In genomic region chrII:1842894-1843293, ce11 we compare ENCODE assay signal across 6 worm cellular contexts.
TF ChIP-seq lines count a peak whose summit lies in the region.

C52E2.5 (minus strand) TSS chrII:1842936.
C52E2.4 (plus strand) TSS chrII:1843145.

TF ChIP-seq in whole organism, L1 larva, 84 proteins besides CTCF, POLR2A, EP300 and RAD21:
- TF ChIP-seq tlp-1 (tag; optimal IDR thresholded peaks at IDR 0.05; lab: Kevin White, UChicago) (peak; percentile 45), dsc-1 (tag; optimal IDR thresholded peaks at IDR 0.05; lab: Kevin White, UChicago) (no peak), skn-1 (tag; optimal IDR thresholded peaks at IDR 0.05; lab: Kevin White, UChicago) (no peak), efl-1 (optimal IDR thresholded peaks at IDR 0.05; lab: Kevin White, UChicago) (no peak), efl-1 (GFP tag; optimal IDR thresholded peaks at IDR 0.05 in 1 of 2; lab: Kevin White, UChicago) (peak in 1 of 2 experiments; percentile 16), pqm-1 (tag; optimal IDR thresholded peaks at IDR 0.05; lab: Kevin White, UChicago) (peak; percentile 16), egl-13 (tag; optimal IDR thresholded peaks at IDR 0.05; lab: Kevin White, UChicago) (peak; percentile 5), ztf-4 (tag; optimal IDR thresholded peaks at IDR 0.05; lab: Kevin White, UChicago) (no peak), elt-2 (tag; optimal IDR thresholded peaks at IDR 0.05; lab: Kevin White, UChicago) (peak; percentile 96), lin-35 (GFP tag; optimal IDR thresholded peaks at IDR 0.05; lab: Kevin White, UChicago) (peak in 1 of 2 experiments; percentile 34)

TF ChIP-seq in whole organism, L2 larva, 48 proteins besides CTCF, POLR2A, EP300 and RAD21 (continues in another document):
- no peak for TF ChIP-seq nhr-25 (tag; optimal IDR thresholded peaks at IDR 0.05; lab: Kevin White, UChicago)
- no peak for TF ChIP-seq ZK546.5 (tag; optimal IDR thresholded peaks at IDR 0.05; lab: Kevin White, UChicago)
- TF ChIP-seq dmd-4 (tag; optimal IDR thresholded peaks at IDR 0.05; lab: Kevin White, UChicago): no peak
- TF ChIP-seq unc-39 (tag; optimal IDR thresholded peaks at IDR 0.05; lab: Kevin White, UChicago): no peak
- no peak for TF ChIP-seq ceh-16 (tag; optimal IDR thresholded peaks at IDR 0.05; lab: Kevin White, UChicago)
- no peak for TF ChIP-seq ztf-11 (tag; optimal IDR thresholded peaks at IDR 0.05; lab: Kevin White, UChicago)
- no peak for TF ChIP-seq unc-62 (GFP tag; optimal IDR thresholded peaks at IDR 0.05; lab: Kevin White, UChicago)
- TF ChIP-seq crh-2 (tag; optimal IDR thresholded peaks at IDR 0.05; lab: Kevin White, UChicago): peak; percentile 36
- peak; percentile 80 for TF ChIP-seq fos-1 (tag; optimal IDR thresholded peaks at IDR 0.05; lab: Kevin White, UChicago)
- no peak for TF ChIP-seq C34F6.9 (tag; optimal IDR thresholded peaks at IDR 0.05; lab: Kevin White, UChicago)
- no peak for TF ChIP-seq mdl-1 (tag; optimal IDR thresholded peaks at IDR 0.05; lab: Kevin White, UChicago)
- no peak for TF ChIP-seq R02D3.7 (tag; optimal IDR thresholded peaks at IDR 0.05; lab: Kevin White, UChicago)
- peak; percentile 65 for TF ChIP-seq skn-1 (tag; optimal IDR thresholded peaks at IDR 0.05; lab: Kevin White, UChicago)
- no peak for TF ChIP-seq nhr-6 (tag; optimal IDR thresholded peaks at IDR 0.05; lab: Kevin White, UChicago)
- TF ChIP-seq lin-11 (tag; optimal IDR thresholded peaks at IDR 0.05; lab: Kevin White, UChicago): no peak
- TF ChIP-seq ama-1 (optimal IDR thresholded peaks at IDR 0.05; lab: Kevin White, UChicago): no peak
- no peak for TF ChIP-seq nhr-21 (tag; optimal IDR thresholded peaks at IDR 0.05; lab: Kevin White, UChicago)
- TF ChIP-seq lin-39 (tag; optimal IDR thresholded peaks at IDR 0.05; lab: Kevin White, UChicago): no peak

TF ChIP-seq in whole organism, L3 larva, 47 proteins besides CTCF, POLR2A, EP300 and RAD21:
- TF ChIP-seq pha-4 (tag; optimal IDR thresholded peaks at IDR 0.05; lab: Kevin White, UChicago) (peak; percentile 73), jun-1 (tag; optimal IDR thresholded peaks at IDR 0.05; lab: Kevin White, UChicago) (peak; percentile 20), elt-2 (tag; optimal IDR thresholded peaks at IDR 0.05; lab: Kevin White, UChicago) (peak; percentile 94), skn-1 (tag; optimal IDR thresholded peaks at IDR 0.05; lab: Kevin White, UChicago) (peak; percentile 17), R02D3.7 (tag; optimal IDR thresholded peaks at IDR 0.05; lab: Kevin White, UChicago) (no peak)
TF ChIP-seq in whole organism, L3 larva: peak in this region for 4.

TF ChIP-seq in whole organism, L4 larva, 104 proteins besides CTCF, POLR2A, EP300 and RAD21 (continues in another document):
- no peak for TF ChIP-seq ceh-32 (tag; optimal IDR thresholded peaks at IDR 0.05; lab: Kevin White, UChicago; ENCODE audit: poor library complexity)
- TF ChIP-seq tra-1 (GFP tag; IDR thresholded peaks at IDR 0.05; lab: Robert Waterston, UW): no peak
- TF ChIP-seq mdl-1 (tag; optimal IDR thresholded peaks at IDR 0.05; lab: Kevin White, UChicago): no peak
- TF ChIP-seq php-3 (GFP tag; IDR thresholded peaks at IDR 0.05; lab: Robert Waterston, UW): 0 out of 2 replicates have a peak, but pooled peaks have one; percentile 29
- no peak for TF ChIP-seq ceh-62 (tag; optimal IDR thresholded peaks at IDR 0.05; lab: Kevin White, UChicago)
- TF ChIP-seq ztf-11 (tag; optimal IDR thresholded peaks at IDR 0.05; lab: Kevin White, UChicago): no peak
- no peak for TF ChIP-seq daf-16 (GFP tag; optimal IDR thresholded peaks at IDR 0.05; lab: Kevin White, UChicago)
- peak; percentile 96 for TF ChIP-seq daf-16 (tag; optimal IDR thresholded peaks at IDR 0.05; lab: Kevin White, UChicago)
- TF ChIP-seq dve-1 (tag; optimal IDR thresholded peaks at IDR 0.05; lab: Kevin White, UChicago; ENCODE audit: insufficient read depth): peak; percentile 58
- TF ChIP-seq daf-8 (GFP tag; IDR thresholded peaks at IDR 0.05; lab: Robert Waterston, UW): no peak
- no peak for TF ChIP-seq zfp-3 (GFP tag; conservative IDR thresholded peaks at IDR 0.05; lab: Robert Waterston, UW)
- TF ChIP-seq pqm-1 (tag; optimal IDR thresholded peaks at IDR 0.05; lab: Kevin White, UChicago): peak; percentile 87
- no peak for TF ChIP-seq madf-5 (GFP tag; IDR thresholded peaks at IDR 0.05; lab: Robert Waterston, UW)
- no peak for TF ChIP-seq nhr-42 (GFP tag; IDR thresholded peaks at IDR 0.05; lab: Robert Waterston, UW)
- no peak for TF ChIP-seq madf-9 (GFP tag; conservative IDR thresholded peaks at IDR 0.05; lab: Robert Waterston, UW)
- no peak for TF ChIP-seq spr-1 (tag; optimal IDR thresholded peaks at IDR 0.05; lab: Kevin White, UChicago)
- TF ChIP-seq dmd-6 (GFP tag; IDR thresholded peaks at IDR 0.05; lab: Robert Waterston, UW): peak; percentile 64
- peak; percentile 82 for TF ChIP-seq nhr-28 (tag; optimal IDR thresholded peaks at IDR 0.05; lab: Kevin White, UChicago)
- no peak for TF ChIP-seq daf-12 (tag; optimal IDR thresholded peaks at IDR 0.05; lab: Kevin White, UChicago)
- TF ChIP-seq dpl-1 (GFP tag; optimal IDR thresholded peaks at IDR 0.05; lab: Kevin White, UChicago): no peak
- no peak for TF ChIP-seq mes-2 (tag; optimal IDR thresholded peaks at IDR 0.05; lab: Kevin White, UChicago; ENCODE audit: poor library complexity, severe bottlenecking)

TF ChIP-seq in whole organism, late embryonic, 69 proteins besides CTCF, POLR2A, EP300 and RAD21:
- no peak for TF ChIP-seq ceh-19 (GFP tag; optimal IDR thresholded peaks at IDR 0.05; lab: Kevin White, UChicago)
- TF ChIP-seq elt-2 (tag; optimal IDR thresholded peaks at IDR 0.05; lab: Kevin White, UChicago): peak; percentile 67

TF ChIP-seq in whole organism, young adult, 124 proteins besides CTCF, POLR2A, EP300 and RAD21:
- TF ChIP-seq lin-54 (GFP tag; optimal IDR thresholded peaks at IDR 0.05; lab: Kevin White, UChicago) (no peak), nhr-80 (tag; optimal IDR thresholded peaks at IDR 0.05; lab: Kevin White, UChicago) (peak; percentile 60)
